Fruit fly (Drosophila melanogaster): Measurements from ENCODE around the gene Cda4.
A peak's percentile ranks its signal among the peaks of the same experiment; 100 is the strongest.

The Cda4 gene

DNA sequence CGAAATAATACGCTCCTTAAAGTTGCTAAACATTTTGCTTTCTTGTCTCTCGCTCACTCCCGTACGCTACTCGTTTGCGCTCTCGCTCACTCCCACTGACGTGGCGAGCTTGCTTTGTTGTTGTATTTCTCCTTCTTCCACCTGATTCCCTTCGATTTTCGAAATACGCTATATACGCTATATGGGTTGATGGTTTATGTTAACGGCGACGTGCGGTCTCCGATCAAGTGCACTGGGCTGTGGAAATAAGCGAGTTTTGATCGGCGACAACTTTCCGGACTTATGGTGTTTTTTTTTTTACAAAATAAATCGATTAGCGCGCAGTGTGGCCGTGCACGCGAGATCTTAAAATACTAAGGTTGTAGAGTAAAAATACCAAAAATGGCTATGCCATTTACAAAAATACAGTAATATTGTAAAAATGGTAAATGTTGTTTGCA, 92.4 kb downstream of the Cda4 start, which contains the start of gene CG17598 (continued):
- TF ChIP-seq H15 (GFP tag; IDR thresholded peaks at IDR 0.05) (no peak), Tbp (GFP tag; optimal IDR thresholded peaks at IDR 0.05) (no peak), CG12744 (GFP tag; optimal IDR thresholded peaks at IDR 0.05) (no peak), sna (GFP tag; IDR thresholded peaks at IDR 0.05; ENCODE audit: partially characterized antibody) (no peak), sr (GFP tag; IDR thresholded peaks at IDR 0.05) (no peak), Trl (optimal IDR thresholded peaks at IDR 0.05) (no peak), Trl (GFP tag; optimal IDR thresholded peaks at IDR 0.05) (no peak), nom (GFP tag; optimal IDR thresholded peaks at IDR 0.05) (no peak), HLH3B (GFP tag; IDR thresholded peaks at IDR 0.05) (no peak), CG8924 (tag; optimal IDR thresholded peaks at IDR 0.05) (no peak), hkb (optimal IDR thresholded peaks at IDR 0.05) (no peak), hkb (GFP tag; IDR thresholded peaks at IDR 0.05) (no peak), CG12659 (GFP tag; optimal IDR thresholded peaks at IDR 0.05) (peak; percentile 49), vnd (GFP tag; IDR thresholded peaks at IDR 0.05; ENCODE audit: partially characterized antibody) (no peak), Hmr (GFP tag; optimal IDR thresholded peaks at IDR 0.05) (no peak), zen (tag; optimal IDR thresholded peaks at IDR 0.05) (peak; percentile 42), twi (tag; optimal IDR thresholded peaks at IDR 0.05) (no peak), cas (GFP tag; IDR thresholded peaks at IDR 0.05) (no peak), lilli (GFP tag; optimal IDR thresholded peaks at IDR 0.05) (no peak), fru (optimal IDR thresholded peaks at IDR 0.05) (no peak), CG7963 (GFP tag; IDR thresholded peaks at IDR 0.05; ENCODE audit: partially characterized antibody) (no peak), CG2889 (GFP tag; IDR thresholded peaks at IDR 0.05) (no peak)

Measured in whole organism, embryonic.